Fruit fly (Drosophila melanogaster) whole organism, wandering third instar larva: ENCODE results near the gene CG33635.

Experiments
- CrebA ChIP-seq: fragments of 200-800 bp; sonication (Bioruptor generic); optimal IDR thresholded peaks from 2 replicates; lab custom pipeline; 2016; ENCODE audit warnings: missing biosample characterization, mild to moderate bottlenecking, missing genetic modification characterization, borderline replicate concordance
- Dif ChIP-seq: fragments of 200-275, 200-300 bp; sonication (Bioruptor generic); optimal IDR thresholded peaks from 2 replicates; lab custom pipeline; 2018; ENCODE audit warnings: missing biosample characterization, missing genetic modification characterization; ENCODE audit not compliant: partially characterized antibody
- Hnf4 ChIP-seq: fragments of 200-800 bp; sonication (Bioruptor generic); optimal IDR thresholded peaks from 2 replicates; lab custom pipeline; 2016; ENCODE audit warnings: missing biosample characterization, mild to moderate bottlenecking, missing genetic modification characterization
- Jra ChIP-seq: sonication (Bioruptor generic); optimal IDR thresholded peaks from 2 replicates; lab custom pipeline; 2016; ENCODE audit warnings: missing biosample characterization, missing genetic modification characterization
- Mio ChIP-seq: sonication (Bioruptor generic); optimal IDR thresholded peaks from 2 replicates; lab custom pipeline; 2016; ENCODE audit warnings: missing biosample characterization, missing genetic modification characterization
- Myc ChIP-seq: fragments of >200 bp; optimal IDR thresholded peaks from 2 replicates; lab custom pipeline; 2017
- Rel ChIP-seq, 2 experiments: fragments of 200-800 bp; sonication (Bioruptor generic) in 1 of 2; optimal IDR thresholded peaks; 2 replicates in 1 of 2; 3 replicates in 1 of 2; lab custom pipeline; 2016 to 2019; ENCODE audit warnings: mild to moderate bottlenecking in 2 of 2, missing biosample characterization in 2 of 2, missing genetic modification characterization in 2 of 2, moderate library complexity in 1 of 2
- dl ChIP-seq, 2 experiments: fragments of 175-275, 200-275 bp in 1 of 2; fragments of 200-275 bp in 1 of 2; sonication (Bioruptor generic); optimal IDR thresholded peaks; lab custom pipeline; 2018; ENCODE audit warnings: mild to moderate bottlenecking in 2 of 2, missing biosample characterization in 2 of 2, missing genetic modification characterization in 2 of 2, moderate library complexity in 2 of 2; ENCODE audit not compliant: partially characterized antibody in 2 of 2, insufficient read depth in 1 of 2
- foxo ChIP-seq, 2 experiments: fragments of 200-800 bp; sonication (Bioruptor generic); optimal IDR thresholded peaks; 2 replicates in 1 of 2; 3 replicates in 1 of 2; lab custom pipeline; 2016 to 2017; ENCODE audit warnings: missing biosample characterization in 2 of 2, missing genetic modification characterization in 2 of 2
- fru ChIP-seq: fragments of 200-800 bp; sonication (Bioruptor generic); optimal IDR thresholded peaks from 3 replicates; lab custom pipeline; 2016; ENCODE audit warnings: missing biosample characterization, mild to moderate bottlenecking, missing genetic modification characterization
- lola ChIP-seq: fragments of >200 bp; optimal IDR thresholded peaks from 2 replicates; lab custom pipeline; 2017; ENCODE audit warnings: missing biosample characterization, missing genetic modification characterization
- psq ChIP-seq: fragments of 200-800 bp; sonication (Bioruptor generic); optimal IDR thresholded peaks from 3 replicates; lab custom pipeline; 2017; ENCODE audit warnings: missing biosample characterization, mild to moderate bottlenecking, missing genetic modification characterization, moderate library complexity

Gene CG33635

DNA sequence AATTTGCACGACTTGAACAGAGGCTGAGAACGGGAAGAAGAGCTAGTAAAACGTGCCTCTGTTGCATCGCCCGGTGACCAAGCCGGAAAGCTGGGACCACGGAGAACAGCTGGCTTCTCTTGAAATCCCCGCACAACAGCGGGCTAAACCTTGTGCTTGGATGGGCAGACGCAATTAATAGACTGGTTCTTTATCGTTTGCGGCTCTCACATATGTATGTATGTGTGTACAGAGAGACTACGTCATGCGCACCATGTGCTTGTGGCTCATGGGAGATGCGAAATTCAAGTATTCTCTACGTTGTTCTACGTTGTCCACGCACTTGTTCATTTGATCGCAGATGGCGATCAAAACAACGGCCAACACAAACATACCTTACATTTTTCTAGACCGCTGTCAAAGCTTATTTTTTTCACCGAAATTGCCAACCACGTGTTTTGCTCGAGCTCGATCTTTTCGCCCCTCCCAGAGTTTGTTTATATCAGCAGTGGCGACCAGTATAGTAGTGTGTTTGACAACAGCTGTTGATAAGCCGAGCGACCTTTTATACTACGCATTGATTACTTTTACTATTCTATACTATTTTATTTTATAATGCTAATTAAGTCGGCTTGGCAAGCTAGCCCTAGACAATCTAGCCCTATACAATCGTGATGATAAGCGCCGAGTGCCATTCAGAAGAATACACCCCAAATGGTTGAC lies 49.2 kb downstream of the CG33635 start:
- TF ChIP-seq Jra (GFP tag; lab: Kevin White, UChicago) = no peak
- no peak for TF ChIP-seq CrebA (GFP tag; lab: Kevin White, UChicago)
- TF ChIP-seq Myc (lab: Kevin White, UChicago) = no peak
- TF ChIP-seq psq = no peak
- TF ChIP-seq foxo (GFP tag; optimal IDR thresholded peaks at IDR 0.05; lab: Kevin White, UChicago) = no peak
- no peak for TF ChIP-seq Rel (GFP tag; optimal IDR thresholded peaks at IDR 0.05; lab: Kevin White, UChicago)
- TF ChIP-seq Rel (tag; optimal IDR thresholded peaks at IDR 0.05; lab: Kevin White, UChicago) = peak; percentile 62
- no peak for TF ChIP-seq Mio (GFP tag; lab: Kevin White, UChicago)
- no peak for TF ChIP-seq fru (GFP tag; lab: Kevin White, UChicago)
- no peak for TF ChIP-seq lola (GFP tag; lab: Kevin White, UChicago)
- no peak for TF ChIP-seq Hnf4 (GFP tag; lab: Kevin White, UChicago)
- TF ChIP-seq Dif (GFP tag; lab: Kevin White, UChicago) = no peak
- peak in 1 of 2 experiments; percentile 44 for TF ChIP-seq dl (GFP tag; optimal IDR thresholded peaks at IDR 0.05; lab: Kevin White, UChicago; ENCODE audit: insufficient read depth in 1 of 2, partially characterized antibody in 2 of 2)
- TF ChIP-seq, all 38 proteins: peak for 2
